Fruit fly (Drosophila melanogaster) whole organism, prepupa: ENCODE measurements around the gene CG13108.
A peak's percentile ranks its signal among the peaks of the same experiment; 100 is the strongest.

Experiments
- CG10631 ChIP-seq: fragments of 200-800 bp; sonication (Bioruptor generic); optimal IDR thresholded peaks from 2 replicates; lab custom pipeline; 2016; ENCODE audit warnings: missing biosample characterization, missing genetic modification characterization
- CG10669 ChIP-seq: fragments of 200-800 bp; sonication (Bioruptor generic); optimal IDR thresholded peaks from 3 replicates; lab custom pipeline; 2018; ENCODE audit warnings: missing biosample characterization, mild to moderate bottlenecking, missing genetic modification characterization, moderate library complexity
- CG11294 ChIP-seq: fragments of 200-800 bp; sonication (Bioruptor generic); IDR thresholded peaks from 2 replicates; pipeline ENCODE4 v1.3.6; 2022; ENCODE audit warnings: missing biosample characterization, missing genetic modification characterization
- CG11902 ChIP-seq: fragments of 200-800 bp; sonication (Bioruptor generic); optimal IDR thresholded peaks from 3 replicates; lab custom pipeline; 2016; ENCODE audit warnings: missing biosample characterization, missing genetic modification characterization
- CG15336 ChIP-seq: fragments of 200-800 bp; sonication (Bioruptor generic); IDR thresholded peaks from 2 replicates; pipeline ENCODE4 v1.3.6; 2022; ENCODE audit warnings: missing biosample characterization, missing genetic modification characterization
- CG1621 ChIP-seq: fragments of 200-800 bp; sonication (Bioruptor generic); optimal IDR thresholded peaks from 3 replicates; lab custom pipeline; 2018; ENCODE audit warnings: missing biosample characterization, mild to moderate bottlenecking, missing genetic modification characterization
- CG16779 ChIP-seq: fragments of 200-800 bp; sonication (Bioruptor generic); optimal IDR thresholded peaks from 3 replicates; lab custom pipeline; 2017; ENCODE audit warnings: missing biosample characterization, mild to moderate bottlenecking, missing genetic modification characterization
- CG3032 ChIP-seq: fragments of 200-800 bp; optimal IDR thresholded peaks from 2 replicates; lab custom pipeline; 2019; ENCODE audit warnings: missing biosample characterization, mild to moderate bottlenecking, missing genetic modification characterization, moderate library complexity
- CG31627 ChIP-seq: fragments of 200-800 bp; sonication (Bioruptor generic); optimal IDR thresholded peaks from 3 replicates; lab custom pipeline; 2016; ENCODE audit warnings: missing biosample characterization, missing genetic modification characterization
- CG32006 ChIP-seq: fragments of 200-800 bp; sonication (Bioruptor generic); optimal IDR thresholded peaks from 3 replicates; lab custom pipeline; 2017; ENCODE audit warnings: missing biosample characterization, mild to moderate bottlenecking, missing genetic modification characterization
- CG34406 ChIP-seq: fragments of 200-800 bp; sonication (Bioruptor generic); optimal IDR thresholded peaks from 3 replicates; lab custom pipeline; 2016; ENCODE audit warnings: missing biosample characterization, missing genetic modification characterization
- CG3919 ChIP-seq: fragments of 200-800 bp; sonication (Bioruptor generic); optimal IDR thresholded peaks from 3 replicates; lab custom pipeline; 2016; ENCODE audit warnings: missing biosample characterization, missing genetic modification characterization
- CG6163 ChIP-seq: fragments of 200-800 bp; sonication (Bioruptor generic); IDR thresholded peaks from 3 replicates; pipeline ENCODE4 v1.3.6; 2022; ENCODE audit warnings: missing biosample characterization, missing genetic modification characterization
- CG6276 ChIP-seq: fragments of 200-800 bp; sonication (Bioruptor generic); optimal IDR thresholded peaks from 2 replicates; lab custom pipeline; 2017; ENCODE audit warnings: missing biosample characterization, mild to moderate bottlenecking, missing genetic modification characterization
- CG6792 ChIP-seq: fragments of 200-800 bp; sonication (Bioruptor generic); optimal IDR thresholded peaks from 3 replicates; lab custom pipeline; 2016; ENCODE audit warnings: missing biosample characterization, missing genetic modification characterization
- CG6808 ChIP-seq: fragments of 200-800 bp; sonication (Bioruptor generic); optimal IDR thresholded peaks from 3 replicates; lab custom pipeline; 2017; ENCODE audit warnings: missing biosample characterization, missing genetic modification characterization, mild to moderate bottlenecking, moderate library complexity, missing genetic modification reagents
- CG6854 ChIP-seq: fragments of 200-800 bp; sonication (Bioruptor generic); optimal IDR thresholded peaks from 2 replicates; lab custom pipeline; 2017; ENCODE audit warnings: missing biosample characterization, mild to moderate bottlenecking, missing genetic modification characterization
- CG7368 ChIP-seq: fragments of 200-800 bp; sonication (Bioruptor generic); optimal IDR thresholded peaks from 3 replicates; lab custom pipeline; 2016; ENCODE audit warnings: missing biosample characterization, missing genetic modification characterization
- CG8119 ChIP-seq: fragments of 200-800 bp; sonication (Bioruptor generic); IDR thresholded peaks from 3 replicates; pipeline ENCODE4 v1.3.6; 2022; ENCODE audit warnings: missing biosample characterization, missing genetic modification characterization
- CG8632 ChIP-seq: fragments of 200-800 bp; sonication (Bioruptor generic); optimal IDR thresholded peaks from 3 replicates; lab custom pipeline; 2016; ENCODE audit warnings: missing biosample characterization, missing genetic modification characterization
- CG9139 ChIP-seq: fragments of 200-800 bp; sonication (Bioruptor generic); optimal IDR thresholded peaks from 3 replicates; lab custom pipeline; 2017; ENCODE audit warnings: missing biosample characterization, mild to moderate bottlenecking, missing genetic modification characterization
- Eip75B ChIP-seq: fragments of 200-800 bp; sonication (Bioruptor generic); optimal IDR thresholded peaks from 3 replicates; lab custom pipeline; 2016; ENCODE audit warnings: missing biosample characterization, missing genetic modification characterization
- Eip78C ChIP-seq: fragments of 200-800 bp; sonication (Bioruptor generic); peaks from one replicate; lab custom pipeline; 2016; ENCODE audit warnings: missing biosample characterization, missing genetic modification characterization
- Eip93F ChIP-seq: fragments of 200-800 bp; sonication (Bioruptor generic); optimal IDR thresholded peaks from 2 replicates; lab custom pipeline; 2016; ENCODE audit warnings: missing biosample characterization, mild to moderate bottlenecking, missing genetic modification characterization
- Ets96B ChIP-seq: fragments of 200-800 bp; optimal IDR thresholded peaks from 2 replicates; lab custom pipeline; 2019; ENCODE audit warnings: missing biosample characterization, mild to moderate bottlenecking, missing genetic modification characterization, moderate library complexity
- Gug ChIP-seq: fragments of 200-800 bp; sonication (Bioruptor generic); IDR thresholded peaks from 2 replicates; pipeline ENCODE4 v1.3.6; 2022; ENCODE audit warnings: missing biosample characterization, missing genetic modification characterization
- Hr4 ChIP-seq: fragments of 200-800 bp; sonication (Bioruptor generic); optimal IDR thresholded peaks from 3 replicates; lab custom pipeline; 2016; ENCODE audit warnings: missing biosample characterization, missing genetic modification characterization
- Lpt ChIP-seq: fragments of 200-800 bp; sonication (Bioruptor generic); optimal IDR thresholded peaks from 3 replicates; lab custom pipeline; 2016; ENCODE audit warnings: missing biosample characterization, missing genetic modification characterization
- Met ChIP-seq: fragments of 200-800 bp; sonication (Bioruptor generic); optimal IDR thresholded peaks from 3 replicates; lab custom pipeline; 2016; ENCODE audit warnings: missing biosample characterization, missing genetic modification characterization
- OdsH ChIP-seq: fragments of 200-800 bp; sonication (Bioruptor generic); optimal IDR thresholded peaks from 3 replicates; lab custom pipeline; 2016; ENCODE audit warnings: missing biosample characterization, missing genetic modification characterization
- Sox102F ChIP-seq: fragments of 200-800 bp; sonication (Bioruptor generic); optimal IDR thresholded peaks from 2 replicates; lab custom pipeline; 2016; ENCODE audit warnings: missing biosample characterization, mild to moderate bottlenecking, missing genetic modification characterization
- Sox14 ChIP-seq: fragments of 200-800 bp; sonication (Bioruptor generic); optimal IDR thresholded peaks from 3 replicates; lab custom pipeline; 2016; ENCODE audit warnings: missing biosample characterization, missing genetic modification characterization
- Sox15 ChIP-seq: fragments of 200-800 bp; sonication (Bioruptor generic); optimal IDR thresholded peaks from 3 replicates; lab custom pipeline; 2016; ENCODE audit warnings: missing biosample characterization, missing genetic modification characterization
- achi ChIP-seq: fragments of 200-800 bp; sonication (Bioruptor generic); optimal IDR thresholded peaks from 3 replicates; lab custom pipeline; 2016; ENCODE audit warnings: missing biosample characterization, missing genetic modification characterization
- acj6 ChIP-seq: fragments of 200-800 bp; sonication (Bioruptor generic); optimal IDR thresholded peaks from 3 replicates; lab custom pipeline; 2016; ENCODE audit warnings: missing biosample characterization, missing genetic modification characterization
- cyc ChIP-seq: fragments of 200-800 bp; sonication (Bioruptor generic); optimal IDR thresholded peaks from 3 replicates; lab custom pipeline; 2016; ENCODE audit warnings: missing biosample characterization, missing genetic modification characterization
- dac ChIP-seq: fragments of 200-800 bp; sonication (Bioruptor generic); optimal IDR thresholded peaks from 2 replicates; lab custom pipeline; 2017; ENCODE audit warnings: missing biosample characterization, mild to moderate bottlenecking, missing genetic modification characterization
- dsx ChIP-seq: fragments of 200-800 bp; optimal IDR thresholded peaks from 3 replicates; lab custom pipeline; 2019; ENCODE audit warnings: missing biosample characterization, mild to moderate bottlenecking, missing genetic modification characterization, moderate library complexity; ENCODE audit not compliant: poor library complexity, severe bottlenecking
- eg ChIP-seq: fragments of 200-800 bp; sonication (Bioruptor generic); IDR thresholded peaks from 3 replicates; pipeline ENCODE4 v1.3.6; 2022; ENCODE audit warnings: missing biosample characterization, missing genetic modification characterization
- esn ChIP-seq: fragments of 200-800 bp; sonication (Bioruptor generic); optimal IDR thresholded peaks from 2 replicates; lab custom pipeline; 2016; ENCODE audit warnings: missing biosample characterization, mild to moderate bottlenecking, missing genetic modification characterization, moderate library complexity
- fd85E ChIP-seq: fragments of 200-800 bp; sonication (Bioruptor generic); optimal IDR thresholded peaks from 3 replicates; lab custom pipeline; 2016; ENCODE audit warnings: missing biosample characterization, missing genetic modification characterization
- fkh ChIP-seq: fragments of 200-800 bp; sonication (Bioruptor generic); optimal IDR thresholded peaks from 3 replicates; lab custom pipeline; 2017; ENCODE audit warnings: missing biosample characterization, mild to moderate bottlenecking, missing genetic modification characterization, moderate library complexity
- lz ChIP-seq: fragments of 200-800 bp; sonication (Bioruptor generic); optimal IDR thresholded peaks from 3 replicates; lab custom pipeline; 2016; ENCODE audit warnings: missing biosample characterization, missing genetic modification characterization
- net ChIP-seq: fragments of 200-800 bp; sonication (Bioruptor generic); optimal IDR thresholded peaks from 3 replicates; lab custom pipeline; 2016; ENCODE audit warnings: missing biosample characterization, missing genetic modification characterization
- pdm3 ChIP-seq: fragments of 200-800 bp; sonication (Bioruptor generic); optimal IDR thresholded peaks from 3 replicates; lab custom pipeline; 2016; ENCODE audit warnings: missing biosample characterization, missing genetic modification characterization
- salr ChIP-seq, 2 experiments: fragments of 200-800 bp; sonication (Bioruptor generic); optimal IDR thresholded peaks; 3 replicates each; lab custom pipeline; 2016 to 2018; ENCODE audit warnings: missing biosample characterization in 2 of 2, missing genetic modification characterization in 2 of 2, mild to moderate bottlenecking in 1 of 2
- spab ChIP-seq: fragments of 200-800 bp; sonication (Bioruptor generic); optimal IDR thresholded peaks from 2 replicates; lab custom pipeline; 2017; ENCODE audit warnings: missing biosample characterization, mild to moderate bottlenecking, missing genetic modification characterization, missing genetic modification reagents
- ss ChIP-seq, 2 experiments: fragments of 200-800 bp; sonication (Bioruptor generic); optimal IDR thresholded peaks; 2 replicates in 1 of 2; 3 replicates in 1 of 2; lab custom pipeline; 2017 to 2018; ENCODE audit warnings: mild to moderate bottlenecking in 2 of 2, missing biosample characterization in 2 of 2, missing genetic modification characterization in 2 of 2, moderate library complexity in 1 of 2
- topi ChIP-seq: fragments of 200-800 bp; sonication (Bioruptor generic); optimal IDR thresholded peaks from 3 replicates; lab custom pipeline; 2016; ENCODE audit warnings: missing biosample characterization, missing genetic modification characterization
- vri ChIP-seq: fragments of 200-800 bp; sonication (Bioruptor generic); optimal IDR thresholded peaks from 3 replicates; lab custom pipeline; 2016; ENCODE audit warnings: missing biosample characterization, mild to moderate bottlenecking, missing genetic modification characterization

CG13108 gene

dm6 chr2L:9203401-9203800, 39.4 kb downstream of the CG13108 start:
- TF ChIP-seq vri (GFP tag; lab: Kevin White, UChicago), result peak; percentile 93
- no peak for TF ChIP-seq CG10669 (GFP tag; lab: Kevin White, UChicago)
- TF ChIP-seq pdm3 (GFP tag; lab: Kevin White, UChicago), result no peak
- peak; percentile 69; the same call in 2 of the 3 replicates for TF ChIP-seq CG8119 (GFP tag; lab: Robert Waterston, UW)
- TF ChIP-seq CG9139, result peak; percentile 66
- TF ChIP-seq eg (GFP tag; lab: Robert Waterston, UW), result peak; percentile 64; the same call in 2 of the 3 replicates
- no peak for TF ChIP-seq CG8632 (GFP tag; lab: Kevin White, UChicago)
- no peak for TF ChIP-seq CG11294 (GFP tag; lab: Robert Waterston, UW)
- TF ChIP-seq CG7368 (GFP tag; lab: Kevin White, UChicago), result no peak
- TF ChIP-seq CG3032, result peak; percentile 20
- TF ChIP-seq OdsH (GFP tag; lab: Kevin White, UChicago), result no peak
- TF ChIP-seq Hr4 (GFP tag; lab: Kevin White, UChicago), result no peak
- TF ChIP-seq cyc (GFP tag; lab: Kevin White, UChicago), result no peak
- TF ChIP-seq Gug (GFP tag; lab: Robert Waterston, UW), result no peak
- TF ChIP-seq Met, result peak; percentile 28
- peak; percentile 59 for TF ChIP-seq Sox14 (GFP tag; lab: Kevin White, UChicago)
- peak; percentile 12 for TF ChIP-seq topi (GFP tag; lab: Kevin White, UChicago)
- TF ChIP-seq CG6854 (GFP tag; lab: Kevin White, UChicago), result peak; percentile 82
- peak; percentile 71 for TF ChIP-seq CG6808 (GFP tag; lab: Kevin White, UChicago)
- TF ChIP-seq Ets96B (tag; lab: Kevin White, UChicago), result peak; percentile 45
- TF ChIP-seq CG10631 (GFP tag; lab: Kevin White, UChicago), result no peak
- TF ChIP-seq Sox102F (GFP tag; lab: Kevin White, UChicago), result peak; percentile 22
- TF ChIP-seq Eip93F (GFP tag; lab: Kevin White, UChicago), result peak; percentile 88
- no peak for TF ChIP-seq CG31627 (GFP tag; lab: Kevin White, UChicago)
- TF ChIP-seq Sox15 (GFP tag; lab: Kevin White, UChicago), result no peak
- peak in 1 of 2 experiments; percentile 13 for TF ChIP-seq salr (GFP tag; optimal IDR thresholded peaks at IDR 0.05; lab: Kevin White, UChicago)
- peak; percentile 27 for TF ChIP-seq CG16779 (tag; lab: Kevin White, UChicago)
- peak; percentile 19 for TF ChIP-seq CG6276 (GFP tag; lab: Kevin White, UChicago)
- no peak for TF ChIP-seq acj6
- TF ChIP-seq lz, result no peak
- TF ChIP-seq CG11902, result no peak
- peak; percentile 69 for TF ChIP-seq Lpt (GFP tag; lab: Kevin White, UChicago)
- no peak for TF ChIP-seq dac
- TF ChIP-seq Eip75B (GFP tag; lab: Kevin White, UChicago), result peak; percentile 41
- peak; percentile 41 for TF ChIP-seq fd85E (GFP tag; lab: Kevin White, UChicago)
- peak; percentile 71 for TF ChIP-seq CG15336
- peak; percentile 68 for TF ChIP-seq CG1621 (tag; lab: Kevin White, UChicago)
- no peak for TF ChIP-seq achi (GFP tag; lab: Kevin White, UChicago)
- TF ChIP-seq net, result peak; percentile 41
- TF ChIP-seq CG3919 (GFP tag; lab: Kevin White, UChicago), result no peak
- peak; percentile 25 for TF ChIP-seq fkh (GFP tag; lab: Kevin White, UChicago)
- peak; percentile 62 for TF ChIP-seq dsx (GFP tag; lab: Kevin White, UChicago)
- TF ChIP-seq esn, result peak; percentile 35
- TF ChIP-seq CG6163 (GFP tag; lab: Robert Waterston, UW), result peak; percentile 86
- peak; percentile 77 to 83 for TF ChIP-seq ss (GFP tag; optimal IDR thresholded peaks at IDR 0.05; lab: Kevin White, UChicago)
- no peak for TF ChIP-seq CG6792 (GFP tag; lab: Kevin White, UChicago)
- peak; percentile 14 for TF ChIP-seq spab (GFP tag; lab: Kevin White, UChicago)
- TF ChIP-seq Eip78C, result peak; percentile 79
- peak; percentile 3 for TF ChIP-seq CG32006 (GFP tag; lab: Kevin White, UChicago)
- no peak for TF ChIP-seq CG34406 (GFP tag; lab: Kevin White, UChicago)
